Worm (Caenorhabditis elegans) whole organism, late embryonic: Measurements from ENCODE around the gene cyp-33C9.

Experiments used
- C38D4.7 ChIP-seq: fragments of 200-800 bp; sonication (Bioruptor generic); optimal IDR thresholded peaks from 2 replicates; lab custom pipeline; 2018; ENCODE audit warnings: mild to moderate bottlenecking, missing genetic modification characterization, moderate library complexity, missing compliant biosample characterization
- Y22D7AL.16 ChIP-seq: sonication (generic microtip); optimal IDR thresholded peaks from 2 replicates; lab custom pipeline; 2016; ENCODE audit warnings: missing genetic modification characterization, missing compliant biosample characterization
- ahr-1 ChIP-seq: sonication (generic microtip); optimal IDR thresholded peaks from 2 replicates; lab custom pipeline; 2016; ENCODE audit warnings: missing genetic modification characterization, missing compliant biosample characterization
- ama-1 ChIP-seq: fragments of 150-350 bp; optimal IDR thresholded peaks from 2 replicates; lab custom pipeline; 2014
- ceh-24 ChIP-seq: sonication (generic microtip); optimal IDR thresholded peaks from 2 replicates; lab custom pipeline; 2016; ENCODE audit warnings: mild to moderate bottlenecking, missing genetic modification characterization, missing compliant biosample characterization
- ceh-30 ChIP-seq: fragments of 150-350 bp; optimal IDR thresholded peaks from 2 replicates; lab custom pipeline; 2014; ENCODE audit warnings: missing biosample characterization, missing genetic modification characterization
- ceh-34 ChIP-seq: sonication (generic microtip); optimal IDR thresholded peaks from 2 replicates; lab custom pipeline; 2016; ENCODE audit warnings: mild to moderate bottlenecking, missing genetic modification characterization, missing compliant biosample characterization
- ceh-6 ChIP-seq: fragments of 200-800 bp; sonication (Bioruptor generic); optimal IDR thresholded peaks from 2 replicates; lab custom pipeline; 2018; ENCODE audit warnings: mild to moderate bottlenecking, missing genetic modification characterization, missing compliant biosample characterization
- che-1 ChIP-seq: sonication (generic microtip); optimal IDR thresholded peaks from 2 replicates; lab custom pipeline; 2016; ENCODE audit warnings: mild to moderate bottlenecking, missing genetic modification characterization, missing compliant biosample characterization
- ets-4 ChIP-seq: sonication (generic microtip); optimal IDR thresholded peaks from 2 replicates; lab custom pipeline; 2016; ENCODE audit warnings: missing genetic modification characterization, missing compliant biosample characterization
- hlh-13 ChIP-seq: fragments of 200-800 bp; sonication (Bioruptor generic); optimal IDR thresholded peaks from 2 replicates; lab custom pipeline; 2018; ENCODE audit warnings: mild to moderate bottlenecking, missing genetic modification characterization, missing compliant biosample characterization
- hlh-15 ChIP-seq: sonication (generic microtip); optimal IDR thresholded peaks from 2 replicates; lab custom pipeline; 2016; ENCODE audit warnings: missing genetic modification characterization, missing compliant biosample characterization
- hlh-30 ChIP-seq: sonication (generic microtip); optimal IDR thresholded peaks from 2 replicates; lab custom pipeline; 2017; ENCODE audit warnings: antibody characterized with exemption, missing genetic modification characterization, missing compliant biosample characterization; ENCODE audit not compliant: insufficient read depth
- madf-2 ChIP-seq: sonication (generic microtip); optimal IDR thresholded peaks from 2 replicates; lab custom pipeline; 2017; ENCODE audit warnings: missing genetic modification characterization, missing compliant biosample characterization
- mec-3 ChIP-seq: sonication (generic microtip); optimal IDR thresholded peaks from 2 replicates; lab custom pipeline; 2016; ENCODE audit warnings: borderline replicate concordance, missing genetic modification characterization, missing compliant biosample characterization
- pqm-1 ChIP-seq: sonication (generic microtip); optimal IDR thresholded peaks from 2 replicates; lab custom pipeline; 2016; ENCODE audit warnings: missing genetic modification characterization, missing compliant biosample characterization
- pros-1 ChIP-seq: fragments of 150-350 bp; optimal IDR thresholded peaks from 2 replicates; lab custom pipeline; 2014; ENCODE audit warnings: missing biosample characterization, missing genetic modification reagents, missing genetic modification characterization
- sdc-2 ChIP-seq: sonication (generic microtip); optimal IDR thresholded peaks from 2 replicates; lab custom pipeline; 2016; ENCODE audit warnings: missing genotype, missing genetic modification characterization, missing compliant biosample characterization
- sox-2 ChIP-seq: fragments of 200-800 bp; sonication (Bioruptor generic); IDR thresholded peaks from 2 replicates; pipeline ENCODE4 v1.3.6; 2022; ENCODE audit warnings: missing genetic modification reagents, missing genetic modification characterization, missing compliant biosample characterization
- sox-4 ChIP-seq: sonication (generic microtip); optimal IDR thresholded peaks from 2 replicates; lab custom pipeline; 2017; ENCODE audit warnings: mild to moderate bottlenecking, missing genetic modification characterization, inconsistent platforms, missing compliant biosample characterization
- syd-9 ChIP-seq: sonication (generic microtip); optimal IDR thresholded peaks from 2 replicates; lab custom pipeline; 2016; ENCODE audit warnings: mild to moderate bottlenecking, missing genetic modification characterization, moderate library complexity, missing compliant biosample characterization
- tbx-2 ChIP-seq: sonication (generic microtip); optimal IDR thresholded peaks from 2 replicates; lab custom pipeline; 2016; ENCODE audit warnings: missing genetic modification characterization, missing compliant biosample characterization
- tbx-7 ChIP-seq: sonication (generic microtip); optimal IDR thresholded peaks from 2 replicates; lab custom pipeline; 2016; ENCODE audit warnings: missing genotype, missing genetic modification characterization, missing compliant biosample characterization
- ttx-3 ChIP-seq: sonication (generic microtip); optimal IDR thresholded peaks from 2 replicates; lab custom pipeline; 2016; ENCODE audit warnings: missing genetic modification reagents, missing genetic modification characterization, missing compliant biosample characterization
- unc-42 ChIP-seq: sonication (generic microtip); optimal IDR thresholded peaks from 2 replicates; lab custom pipeline; 2016; ENCODE audit warnings: missing genotype, missing genetic modification characterization, missing compliant biosample characterization
- unc-55 ChIP-seq: sonication (generic microtip); optimal IDR thresholded peaks from 2 replicates; lab custom pipeline; 2017; ENCODE audit warnings: missing biosample characterization, missing genetic modification reagents, missing genetic modification characterization
- unc-86 ChIP-seq: sonication (generic microtip); optimal IDR thresholded peaks from 2 replicates; lab custom pipeline; 2016; ENCODE audit warnings: missing genetic modification characterization, missing compliant biosample characterization

Gene cyp-33C9

DNA sequence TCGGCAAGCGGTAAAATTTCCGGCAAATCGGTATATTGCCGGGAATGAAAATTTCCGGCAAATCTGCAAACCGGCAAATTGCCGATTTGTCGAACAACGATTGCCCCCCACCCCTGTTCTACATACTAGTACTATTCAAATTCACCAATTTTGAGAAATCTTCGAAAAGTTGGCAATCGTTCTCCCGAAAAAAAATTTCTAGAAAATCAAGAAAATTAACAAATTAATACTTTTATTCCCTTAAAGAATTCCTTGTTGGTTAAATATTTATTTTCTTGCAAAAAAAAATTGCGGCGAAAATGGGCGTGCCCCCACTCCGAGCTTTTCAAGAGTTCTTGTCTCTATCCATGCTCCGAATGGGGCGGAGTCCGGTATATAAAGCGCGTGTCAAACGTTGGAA, 40.1 kb downstream of the cyp-33C9 start, which contains the start of gene C50H11.8:
C50H11.8 (plus strand) TSS at position 301 of the 400 bp plus-strand sequence.
- no peak for TF ChIP-seq mec-3 (tag; lab: Kevin White, UChicago)
- TF ChIP-seq unc-42 (tag; lab: Kevin White, UChicago) = no peak
- TF ChIP-seq pqm-1 (tag; lab: Kevin White, UChicago) = no peak
- no peak for TF ChIP-seq unc-86 (tag; lab: Kevin White, UChicago)
- TF ChIP-seq ets-4 (tag; lab: Kevin White, UChicago) = no peak
- TF ChIP-seq madf-2 (tag; lab: Kevin White, UChicago) = no peak
- TF ChIP-seq ttx-3 = no peak
- TF ChIP-seq pros-1 (tag; lab: Kevin White, UChicago) = no peak
- TF ChIP-seq ceh-34 (tag; lab: Kevin White, UChicago) = no peak
- TF ChIP-seq tbx-2 (tag; lab: Kevin White, UChicago) = no peak
- no peak for TF ChIP-seq ceh-30 (tag; lab: Kevin White, UChicago)
- TF ChIP-seq che-1 (tag; lab: Kevin White, UChicago) = no peak
- TF ChIP-seq hlh-13 (GFP tag; lab: Kevin White, UChicago) = no peak
- TF ChIP-seq sox-4 (tag; lab: Kevin White, UChicago) = no peak
- TF ChIP-seq ceh-6 (GFP tag; lab: Kevin White, UChicago) = no peak
- TF ChIP-seq unc-55 (GFP tag; lab: Kevin White, UChicago) = no peak
- TF ChIP-seq syd-9 (tag; lab: Kevin White, UChicago) = no peak
- TF ChIP-seq sox-2 (GFP tag; lab: Robert Waterston, UW) = no peak

DNA sequence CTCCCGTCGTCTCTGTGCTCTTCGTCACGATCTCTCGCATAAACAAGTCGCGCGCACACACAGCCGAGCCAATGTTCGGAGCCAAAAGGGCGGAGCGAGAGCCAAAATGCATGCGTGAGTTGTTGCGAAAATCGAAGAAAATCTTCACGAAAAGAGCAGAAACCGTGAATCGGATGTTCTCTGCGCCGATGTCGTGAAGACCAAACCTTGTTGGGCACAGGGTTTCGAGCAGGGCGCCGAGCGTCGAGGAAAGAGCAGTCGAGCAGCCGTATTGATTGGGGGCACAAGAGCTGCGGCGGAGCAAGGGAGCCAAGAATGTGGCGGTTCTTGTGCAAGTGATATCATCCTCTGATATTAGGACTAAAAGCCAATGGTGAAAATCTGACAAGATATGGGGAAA, 48.0 kb downstream of the cyp-33C9 start:
- TF ChIP-seq ama-1 (lab: Kevin White, UChicago) (no peak), tbx-7 (no peak), C38D4.7 (no peak), ceh-24 (tag; lab: Kevin White, UChicago) (no peak), pqm-1 (tag; lab: Kevin White, UChicago) (no peak), Y22D7AL.16 (no peak), hlh-30 (tag; lab: Kevin White, UChicago) (no peak), hlh-13 (GFP tag; lab: Kevin White, UChicago) (no peak), ahr-1 (tag; lab: Kevin White, UChicago) (no peak), hlh-15 (tag; lab: Kevin White, UChicago) (no peak)
- TF ChIP-seq, all 69 proteins: peak for 0

DNA sequence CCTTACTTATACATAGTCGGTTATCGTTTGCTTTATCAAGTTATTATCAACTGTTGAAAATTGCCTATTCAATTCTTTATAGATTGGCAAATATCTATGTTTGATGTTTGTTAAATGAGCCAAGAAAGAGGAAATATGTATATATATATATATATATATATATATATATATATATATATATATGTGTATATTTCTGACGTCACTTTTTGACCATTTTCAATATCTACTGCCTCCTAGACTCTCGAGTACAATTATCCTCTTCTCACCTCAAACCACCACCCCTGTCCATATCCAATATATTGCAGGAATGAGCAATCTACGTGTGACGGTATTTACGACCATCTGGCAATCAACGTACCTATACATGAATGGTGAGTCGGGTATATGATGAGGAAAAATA, 49.5 kb downstream of the cyp-33C9 start, which contains the start of gene F59D6.1:
F59D6.1 (plus strand) TSS at position 301 of the 400 bp plus-strand sequence.
- TF ChIP-seq sdc-2 = peak; percentile 47
- no peak for TF ChIP-seq sox-2 (GFP tag; lab: Robert Waterston, UW)
